Fruit fly (Drosophila melanogaster) whole organism, wandering third instar larva: ENCODE results near the gene Ir94e.

Experiments used
- Abd-B ChIP-seq: fragments of >200 bp; optimal IDR thresholded peaks from 2 replicates; lab custom pipeline; 2017; ENCODE audit warnings: missing biosample characterization, missing genetic modification characterization
- CG9705 ChIP-seq: fragments of 200-800 bp; sonication (Bioruptor generic); optimal IDR thresholded peaks from 2 replicates; lab custom pipeline; 2018; ENCODE audit warnings: missing biosample characterization, mild to moderate bottlenecking, missing genetic modification characterization
- CrebA ChIP-seq: fragments of 200-800 bp; sonication (Bioruptor generic); optimal IDR thresholded peaks from 2 replicates; lab custom pipeline; 2016; ENCODE audit warnings: missing biosample characterization, mild to moderate bottlenecking, missing genetic modification characterization, borderline replicate concordance
- Dif ChIP-seq: fragments of 200-275, 200-300 bp; sonication (Bioruptor generic); optimal IDR thresholded peaks from 2 replicates; lab custom pipeline; 2018; ENCODE audit warnings: missing biosample characterization, missing genetic modification characterization; ENCODE audit not compliant: partially characterized antibody
- GATAd ChIP-seq: sonication (Bioruptor generic); optimal IDR thresholded peaks from 2 replicates; lab custom pipeline; 2016; ENCODE audit warnings: missing biosample characterization, missing genetic modification characterization
- HLH106 ChIP-seq: fragments of 200-800 bp; optimal IDR thresholded peaks from 3 replicates; lab custom pipeline; 2019; ENCODE audit warnings: missing biosample characterization, mild to moderate bottlenecking, missing genetic modification characterization, moderate library complexity
- Hnf4 ChIP-seq: fragments of 200-800 bp; sonication (Bioruptor generic); optimal IDR thresholded peaks from 2 replicates; lab custom pipeline; 2016; ENCODE audit warnings: missing biosample characterization, mild to moderate bottlenecking, missing genetic modification characterization
- Hr78 ChIP-seq: fragments of >200 bp; optimal IDR thresholded peaks from 2 replicates; lab custom pipeline; 2017; ENCODE audit warnings: missing biosample characterization, missing genetic modification characterization
- Hr83 ChIP-seq: fragments of 200-300 bp; sonication (Bioruptor generic); optimal IDR thresholded peaks from 2 replicates; lab custom pipeline; 2016; ENCODE audit warnings: missing biosample characterization, mild to moderate bottlenecking, missing genetic modification characterization, moderate library complexity; ENCODE audit not compliant: poor library complexity, severe bottlenecking
- Mio ChIP-seq: sonication (Bioruptor generic); optimal IDR thresholded peaks from 2 replicates; lab custom pipeline; 2016; ENCODE audit warnings: missing biosample characterization, missing genetic modification characterization
- Myc ChIP-seq: fragments of >200 bp; optimal IDR thresholded peaks from 2 replicates; lab custom pipeline; 2017
- N ChIP-seq: fragments of >200 bp; optimal IDR thresholded peaks from 2 replicates; lab custom pipeline; 2018; ENCODE audit warnings: missing biosample characterization, missing external identifiers, missing genetic modification characterization
- OdsH ChIP-seq: fragments of 200-800 bp; sonication (Bioruptor generic); optimal IDR thresholded peaks from 2 replicates; lab custom pipeline; 2016; ENCODE audit warnings: missing biosample characterization, mild to moderate bottlenecking, missing genetic modification characterization
- Rel ChIP-seq, 2 experiments: fragments of 200-800 bp; sonication (Bioruptor generic) in 1 of 2; optimal IDR thresholded peaks; 2 replicates in 1 of 2; 3 replicates in 1 of 2; lab custom pipeline; 2016 to 2019; ENCODE audit warnings: mild to moderate bottlenecking in 2 of 2, missing biosample characterization in 2 of 2, missing genetic modification characterization in 2 of 2, moderate library complexity in 1 of 2
- Sp1 ChIP-seq: fragments of 200-800 bp; sonication (Bioruptor generic); optimal IDR thresholded peaks from 3 replicates; lab custom pipeline; 2019; ENCODE audit warnings: missing biosample characterization, mild to moderate bottlenecking, missing genetic modification characterization, moderate library complexity
- Vsx2 ChIP-seq: fragments of 200-300, 225-300 bp; sonication (Bioruptor generic); optimal IDR thresholded peaks from 2 replicates; lab custom pipeline; 2018; ENCODE audit warnings: missing biosample characterization, missing genetic modification characterization; ENCODE audit not compliant: partially characterized antibody
- br ChIP-seq: fragments of 200-800 bp; sonication (Bioruptor generic); optimal IDR thresholded peaks from 2 replicates; lab custom pipeline; 2016; ENCODE audit warnings: missing biosample characterization, missing genetic modification characterization
- brk ChIP-seq: fragments of 200-800 bp; sonication (Bioruptor generic); optimal IDR thresholded peaks from 2 replicates; lab custom pipeline; 2016; ENCODE audit warnings: missing biosample characterization, mild to moderate bottlenecking, missing genetic modification characterization
- dl ChIP-seq, 2 experiments: fragments of 175-275, 200-275 bp in 1 of 2; fragments of 200-275 bp in 1 of 2; sonication (Bioruptor generic); optimal IDR thresholded peaks; lab custom pipeline; 2018; ENCODE audit warnings: mild to moderate bottlenecking in 2 of 2, missing biosample characterization in 2 of 2, missing genetic modification characterization in 2 of 2, moderate library complexity in 2 of 2; ENCODE audit not compliant: partially characterized antibody in 2 of 2, insufficient read depth in 1 of 2
- dmrt93B ChIP-seq: fragments of 200-800 bp; sonication (Bioruptor generic); optimal IDR thresholded peaks from 2 replicates; lab custom pipeline; 2018; ENCODE audit warnings: missing biosample characterization, mild to moderate bottlenecking, missing genetic modification characterization
- dsf ChIP-seq: sonication (Bioruptor generic); optimal IDR thresholded peaks from 2 replicates; lab custom pipeline; 2016; ENCODE audit warnings: missing biosample characterization, missing genetic modification characterization, borderline replicate concordance
- ey ChIP-seq: fragments of 200-800 bp; sonication (Bioruptor generic); optimal IDR thresholded peaks from 2 replicates; lab custom pipeline; 2016; ENCODE audit warnings: missing biosample characterization, missing genetic modification characterization
- fru ChIP-seq: fragments of 200-800 bp; sonication (Bioruptor generic); optimal IDR thresholded peaks from 3 replicates; lab custom pipeline; 2016; ENCODE audit warnings: missing biosample characterization, mild to moderate bottlenecking, missing genetic modification characterization
- h ChIP-seq: fragments of 200-800 bp; sonication (Bioruptor generic); optimal IDR thresholded peaks from 3 replicates; lab custom pipeline; 2016; ENCODE audit warnings: missing biosample characterization, mild to moderate bottlenecking, missing genetic modification characterization
- jim ChIP-seq: fragments of 175-275, 200-325 bp; sonication (Bioruptor generic); optimal IDR thresholded peaks from 2 replicates; lab custom pipeline; 2016; ENCODE audit warnings: missing biosample characterization, mild to moderate bottlenecking, missing genetic modification characterization
- lola ChIP-seq: fragments of >200 bp; optimal IDR thresholded peaks from 2 replicates; lab custom pipeline; 2017; ENCODE audit warnings: missing biosample characterization, missing genetic modification characterization
- pan ChIP-seq: fragments of >200 bp; optimal IDR thresholded peaks from 2 replicates; lab custom pipeline; 2017
- psq ChIP-seq: fragments of 200-800 bp; sonication (Bioruptor generic); optimal IDR thresholded peaks from 3 replicates; lab custom pipeline; 2017; ENCODE audit warnings: missing biosample characterization, mild to moderate bottlenecking, missing genetic modification characterization, moderate library complexity
- rgr ChIP-seq: fragments of 200-800 bp; sonication (Bioruptor generic); optimal IDR thresholded peaks from 3 replicates; lab custom pipeline; 2016; ENCODE audit warnings: missing biosample characterization, mild to moderate bottlenecking, missing genetic modification characterization
- sv ChIP-seq: fragments of 200-800 bp; sonication (Bioruptor generic); optimal IDR thresholded peaks from 3 replicates; lab custom pipeline; 2016; ENCODE audit warnings: missing biosample characterization, missing genetic modification characterization
- tai ChIP-seq: sonication (Bioruptor generic); optimal IDR thresholded peaks from 2 replicates; lab custom pipeline; 2016; ENCODE audit warnings: missing biosample characterization, missing genetic modification characterization
- usp ChIP-seq: fragments of >200 bp; optimal IDR thresholded peaks from 2 replicates; lab custom pipeline; 2017; ENCODE audit warnings: missing biosample characterization, missing genetic modification characterization
- woc ChIP-seq: sonication (Bioruptor generic); optimal IDR thresholded peaks from 2 replicates; lab custom pipeline; 2016; ENCODE audit warnings: missing biosample characterization, mild to moderate bottlenecking, missing genetic modification characterization

Ir94e gene

DNA sequence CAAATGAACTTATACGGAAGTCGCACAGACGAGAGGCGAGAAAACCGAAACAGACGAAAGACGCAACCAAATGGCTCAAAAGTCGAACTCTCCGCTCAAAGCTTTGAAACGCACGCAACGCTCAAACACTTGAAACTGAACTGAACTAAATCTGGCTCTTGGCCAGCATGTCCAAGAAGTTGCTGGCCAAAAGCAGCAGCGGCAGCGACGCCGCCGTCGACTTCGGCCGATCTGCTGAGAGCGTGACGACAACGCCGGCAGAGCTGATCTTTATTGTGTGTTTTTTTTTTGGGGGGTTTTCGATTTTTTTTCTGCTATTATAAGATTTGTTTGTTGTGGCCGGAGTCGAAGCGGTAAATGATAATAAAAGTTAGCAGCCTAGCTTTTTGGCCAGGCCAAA is 26.0 kb downstream of the Ir94e start:
- TF ChIP-seq Sp1 (no peak), tai (GFP tag; lab: Kevin White, UChicago) (no peak), Hr83 (GFP tag; lab: Kevin White, UChicago) (no peak), woc (GFP tag; lab: Kevin White, UChicago) (no peak), CrebA (GFP tag; lab: Kevin White, UChicago) (no peak), lola (GFP tag; lab: Kevin White, UChicago) (no peak), fru (no peak), Vsx2 (GFP tag; lab: Kevin White, UChicago) (no peak), usp (no peak), brk (no peak), h (GFP tag; lab: Kevin White, UChicago) (no peak), pan (lab: Kevin White, UChicago) (no peak), Myc (lab: Kevin White, UChicago) (no peak), psq (no peak), dl (GFP tag; optimal IDR thresholded peaks at IDR 0.05; lab: Kevin White, UChicago; ENCODE audit: insufficient read depth in 1 of 2, partially characterized antibody in 2 of 2) (no peak), dsf (GFP tag; lab: Kevin White, UChicago) (no peak)

DNA sequence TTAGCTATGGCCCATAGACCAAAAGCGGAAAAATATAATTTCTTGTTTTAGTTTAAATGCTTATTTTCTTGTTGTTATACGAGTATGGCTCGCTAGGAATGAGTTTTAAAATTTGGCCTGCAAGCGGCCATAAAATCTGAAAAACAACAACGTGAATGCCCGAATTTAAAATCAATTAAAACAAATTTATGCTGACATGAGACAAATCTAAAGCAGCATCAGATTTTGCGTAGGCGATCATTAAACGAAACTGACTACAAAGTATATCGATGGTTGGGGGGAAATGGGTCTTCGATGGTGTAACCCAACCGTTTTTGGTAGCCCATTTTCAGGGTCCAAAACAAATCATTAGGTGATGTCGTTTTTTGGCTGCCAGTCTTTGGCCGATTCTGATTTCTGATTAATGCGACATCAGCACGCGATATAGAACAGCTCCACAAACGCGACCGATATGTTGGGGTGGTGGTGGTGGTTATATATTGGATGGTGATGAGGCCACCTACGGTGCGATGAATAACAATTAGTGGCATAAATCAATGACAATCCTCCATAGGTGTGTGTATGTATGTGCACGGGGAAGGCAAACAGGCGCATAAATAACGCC is 33.0 kb downstream of the Ir94e start:
- TF ChIP-seq dsf (GFP tag; lab: Kevin White, UChicago), result no peak
- TF ChIP-seq jim (GFP tag; lab: Kevin White, UChicago), result no peak
- TF ChIP-seq sv (GFP tag; lab: Kevin White, UChicago), result no peak
- TF ChIP-seq Dif (GFP tag; lab: Kevin White, UChicago), result no peak
- no peak for TF ChIP-seq Mio (GFP tag; lab: Kevin White, UChicago)
- no peak for TF ChIP-seq HLH106 (tag; lab: Kevin White, UChicago)
- TF ChIP-seq pan (lab: Kevin White, UChicago), result no peak
- no peak for TF ChIP-seq tai (GFP tag; lab: Kevin White, UChicago)
- no peak for TF ChIP-seq OdsH
- TF ChIP-seq Hnf4 (GFP tag; lab: Kevin White, UChicago), result no peak
- no peak for TF ChIP-seq Rel (GFP tag; optimal IDR thresholded peaks at IDR 0.05; lab: Kevin White, UChicago)
- TF ChIP-seq Rel (tag; optimal IDR thresholded peaks at IDR 0.05; lab: Kevin White, UChicago), result no peak
- no peak for TF ChIP-seq GATAd (GFP tag; lab: Kevin White, UChicago)
- TF ChIP-seq h (GFP tag; lab: Kevin White, UChicago), result no peak
- TF ChIP-seq fru, result no peak
- no peak for TF ChIP-seq dl (GFP tag; optimal IDR thresholded peaks at IDR 0.05; lab: Kevin White, UChicago; ENCODE audit: insufficient read depth in 1 of 2, partially characterized antibody in 2 of 2)
- TF ChIP-seq, all 38 proteins: peak for 0

DNA sequence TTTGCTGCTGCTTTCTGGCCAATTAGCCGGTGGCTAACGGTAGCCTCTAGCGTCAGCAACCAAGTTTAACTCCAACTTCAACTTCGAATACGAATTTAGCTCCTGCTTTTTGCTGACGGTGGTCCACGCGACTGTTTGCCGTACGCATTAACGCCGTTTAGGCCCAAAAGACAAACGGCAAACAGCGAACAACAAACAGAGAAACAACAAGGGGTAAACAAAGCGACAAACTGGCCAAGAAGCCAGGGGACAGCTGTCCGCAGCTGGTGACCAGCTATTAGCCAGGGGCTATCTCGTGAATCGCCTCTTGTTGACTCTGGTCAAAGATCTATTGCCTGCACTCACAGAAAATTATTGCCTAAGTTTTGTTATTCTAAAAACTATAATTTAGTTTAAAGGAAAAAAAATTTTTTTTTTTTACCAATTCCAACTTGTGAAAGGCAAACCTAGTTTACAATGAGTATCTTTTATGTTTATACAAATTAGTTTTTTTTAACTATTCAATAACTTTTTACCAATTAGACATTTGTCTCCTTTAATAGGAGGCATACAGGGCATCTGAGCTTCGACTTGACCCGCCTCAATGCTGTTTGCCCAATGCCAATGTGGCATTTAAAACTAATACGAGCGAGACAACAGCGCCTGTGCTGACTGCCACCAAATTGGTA is 40.1 kb downstream of the Ir94e start:
- TF ChIP-seq woc (GFP tag; lab: Kevin White, UChicago) (no peak), Mio (GFP tag; lab: Kevin White, UChicago) (no peak), dmrt93B (no peak), CG9705 (no peak), psq (no peak), Hr78 (GFP tag; lab: Kevin White, UChicago) (no peak), lola (GFP tag; lab: Kevin White, UChicago) (no peak), N (no peak), rgr (no peak), h (GFP tag; lab: Kevin White, UChicago) (no peak), brk (no peak), br (GFP tag; lab: Kevin White, UChicago) (no peak), ey (GFP tag; lab: Kevin White, UChicago) (no peak), Dif (GFP tag; lab: Kevin White, UChicago) (no peak), Hr83 (GFP tag; lab: Kevin White, UChicago) (no peak), Rel (GFP tag; optimal IDR thresholded peaks at IDR 0.05; lab: Kevin White, UChicago) (no peak), Rel (tag; optimal IDR thresholded peaks at IDR 0.05; lab: Kevin White, UChicago) (no peak), Sp1 (no peak), HLH106 (tag; lab: Kevin White, UChicago) (no peak), Abd-B (no peak)
